Fruit fly (Drosophila melanogaster): ENCODE results near the gene Sgs3.

Sgs3 gene

DNA sequence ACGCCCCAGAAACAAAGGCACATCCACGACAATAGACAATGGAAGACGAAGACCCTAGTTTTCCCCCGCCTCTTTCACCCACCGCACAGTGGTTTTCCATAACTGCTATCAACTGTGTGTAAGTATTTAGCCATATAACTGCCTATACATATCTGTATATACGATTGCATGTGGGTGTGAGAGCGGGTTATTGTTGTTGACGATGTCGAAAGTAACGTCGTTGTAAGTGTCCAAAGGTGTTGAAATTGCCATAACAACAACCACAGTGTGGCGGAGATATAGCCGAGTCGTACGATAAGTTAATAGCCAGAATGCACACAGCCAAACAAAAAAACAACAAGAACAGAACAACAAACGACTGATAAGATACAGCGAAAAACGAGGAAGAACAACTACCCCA lies 19.3 kb downstream of the Sgs3 start:
- TF ChIP-seq Mnt (GFP tag; optimal IDR thresholded peaks at IDR 0.05) (peak; percentile 22), Crg-1 (GFP tag; optimal IDR thresholded peaks at IDR 0.05) (no peak), CG7101 (tag; optimal IDR thresholded peaks at IDR 0.05) (no peak), ovo (GFP tag; optimal IDR thresholded peaks at IDR 0.05) (no peak), tj (GFP tag; optimal IDR thresholded peaks at IDR 0.05) (no peak), cic (GFP tag; optimal IDR thresholded peaks at IDR 0.05) (peak; percentile 79), pad (GFP tag; optimal IDR thresholded peaks at IDR 0.05) (no peak), Hr96 (GFP tag; optimal IDR thresholded peaks at IDR 0.05) (no peak), CG12768 (GFP tag; optimal IDR thresholded peaks at IDR 0.05) (peak; percentile 69), cnc (optimal IDR thresholded peaks at IDR 0.05) (no peak), CG33017 (tag; optimal IDR thresholded peaks at IDR 0.05) (peak; percentile 30), bab1 (GFP tag; optimal IDR thresholded peaks at IDR 0.05) (no peak), CG7045 (GFP tag; optimal IDR thresholded peaks at IDR 0.05) (no peak), CG1620 (GFP tag; optimal IDR thresholded peaks at IDR 0.05) (no peak), kay (GFP tag; ENCODE audit: borderline replicate concordance) (peak; percentile 23), Clk (GFP tag; optimal IDR thresholded peaks at IDR 0.05) (peak; percentile 4)

DNA sequence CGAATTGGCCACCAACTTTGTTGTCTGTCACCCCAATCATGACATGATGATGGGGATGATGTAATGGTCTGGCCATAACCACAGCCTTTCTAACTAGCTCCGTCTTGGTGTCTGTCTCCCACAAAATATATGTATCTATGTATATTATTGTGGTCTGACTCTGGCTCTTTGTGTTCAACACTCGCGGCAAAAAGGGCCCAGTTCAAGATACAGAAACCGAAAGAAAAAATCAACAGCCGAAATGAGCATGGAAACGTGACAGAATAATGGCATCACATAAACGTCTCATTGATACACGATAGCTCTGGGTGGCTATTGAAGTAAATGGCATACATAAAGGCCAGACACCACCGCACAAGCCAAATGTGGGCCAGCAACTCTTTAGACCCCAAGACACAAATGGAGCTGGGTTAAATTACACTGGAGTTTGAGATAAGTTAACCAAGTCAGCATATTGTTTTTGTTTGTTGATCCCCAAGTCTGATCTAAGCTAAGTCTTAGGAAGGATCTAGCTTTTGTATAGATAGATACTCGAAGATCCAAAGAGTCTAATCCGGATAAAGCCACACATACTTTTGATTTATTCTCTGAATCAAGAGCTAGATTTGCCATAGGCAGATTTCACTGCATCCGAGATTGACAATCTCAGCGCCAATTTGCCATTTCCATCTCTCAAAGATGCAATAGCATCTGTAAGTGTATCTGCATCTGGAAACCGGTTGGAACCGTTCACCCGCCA lies 20.1 kb downstream of the Sgs3 start:
- TF ChIP-seq tj (GFP tag; optimal IDR thresholded peaks at IDR 0.05) (peak; percentile 47), cnc (optimal IDR thresholded peaks at IDR 0.05) (no peak), CG33017 (tag; optimal IDR thresholded peaks at IDR 0.05) (no peak), CG7101 (tag; optimal IDR thresholded peaks at IDR 0.05) (no peak), CG5204 (GFP tag; optimal IDR thresholded peaks at IDR 0.05) (no peak), CG11617 (GFP tag; optimal IDR thresholded peaks at IDR 0.05) (no peak)

DNA sequence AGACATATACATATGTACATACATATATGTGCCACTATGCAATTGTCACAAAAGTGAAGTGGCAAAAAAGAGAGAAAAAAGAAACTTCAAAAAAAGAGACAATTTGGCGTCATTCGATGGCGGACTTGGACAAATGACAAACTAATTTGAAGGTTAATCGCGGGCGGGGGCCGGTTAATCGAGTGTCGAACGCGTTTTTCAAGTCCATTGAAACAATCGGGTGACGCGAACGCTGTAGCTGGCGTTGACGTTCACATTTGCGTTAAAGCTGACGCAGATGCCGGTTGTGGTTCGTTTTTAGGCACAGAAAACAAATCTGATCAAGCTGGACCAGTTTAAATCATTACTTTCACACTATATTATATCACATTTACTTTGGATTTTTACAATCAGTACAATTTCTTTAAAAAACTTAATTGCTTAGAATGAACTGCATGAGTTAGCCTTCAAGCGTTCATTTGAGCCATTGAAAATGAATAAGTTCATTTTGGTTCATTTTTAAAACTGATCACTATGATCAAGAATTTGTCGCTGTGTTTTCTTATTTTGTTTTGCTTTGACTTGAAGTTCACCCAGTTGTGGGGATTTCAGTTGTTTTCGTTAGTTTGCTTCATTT lies 21.8 kb downstream of the Sgs3 start:
- no peak for TF ChIP-seq bab1 (GFP tag; optimal IDR thresholded peaks at IDR 0.05)
- TF ChIP-seq CG7045 (GFP tag; optimal IDR thresholded peaks at IDR 0.05) = no peak
- TF ChIP-seq pad (GFP tag; optimal IDR thresholded peaks at IDR 0.05) = no peak
- TF ChIP-seq CG33017 (tag; optimal IDR thresholded peaks at IDR 0.05) = no peak
- TF ChIP-seq CG5204 (GFP tag; optimal IDR thresholded peaks at IDR 0.05) = no peak

DNA sequence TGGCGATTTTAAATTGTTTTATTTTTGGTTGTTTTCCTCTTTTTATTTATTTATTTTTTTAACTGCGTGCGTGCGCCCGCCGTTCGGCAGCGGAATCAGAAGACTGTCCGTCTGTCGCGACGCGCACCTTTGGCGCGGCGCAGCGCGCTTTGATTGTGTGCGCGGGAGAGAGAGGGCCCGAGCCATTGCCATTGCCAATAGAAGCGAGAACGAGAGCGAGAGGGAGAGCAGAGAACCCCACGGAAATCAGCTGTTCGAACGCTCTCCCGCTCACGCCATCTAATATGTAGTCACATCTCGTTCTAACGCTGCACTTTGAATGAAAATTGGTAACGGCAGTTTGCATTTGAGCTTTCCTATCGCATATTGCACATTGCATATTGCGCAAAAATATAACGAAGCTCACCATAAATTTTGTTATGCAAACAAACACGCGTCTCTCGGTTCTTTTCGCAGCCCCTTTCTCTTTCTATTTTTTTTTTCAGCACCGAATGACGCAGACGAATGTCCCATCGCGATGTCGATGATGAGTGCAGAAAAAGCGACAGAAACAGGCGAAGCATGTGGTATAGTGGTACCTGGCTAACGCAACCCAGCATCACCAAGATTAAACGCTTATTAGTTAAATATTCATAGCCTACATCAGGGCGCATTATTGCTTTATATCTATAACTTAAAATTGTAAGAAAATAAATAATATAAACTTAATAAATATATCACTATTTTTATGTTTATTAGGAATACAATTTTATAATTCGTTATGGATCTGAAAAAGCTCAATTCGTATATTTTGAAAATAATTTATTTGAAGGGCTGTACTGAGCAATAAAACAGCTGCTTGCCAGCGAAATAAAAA lies 22.6 kb downstream of the Sgs3 start:
- TF ChIP-seq cic (GFP tag; optimal IDR thresholded peaks at IDR 0.05) (peak; percentile 44), CG7045 (GFP tag; optimal IDR thresholded peaks at IDR 0.05) (no peak), CG1620 (GFP tag; optimal IDR thresholded peaks at IDR 0.05) (peak; percentile 55), CG12768 (GFP tag; optimal IDR thresholded peaks at IDR 0.05) (peak; percentile 49), Crg-1 (GFP tag; optimal IDR thresholded peaks at IDR 0.05) (no peak), bab1 (GFP tag; optimal IDR thresholded peaks at IDR 0.05) (no peak), ovo (GFP tag; optimal IDR thresholded peaks at IDR 0.05) (peak; percentile 71), CG33017 (tag; optimal IDR thresholded peaks at IDR 0.05) (peak; percentile 23), tj (GFP tag; optimal IDR thresholded peaks at IDR 0.05) (peak; percentile 70), kay (GFP tag; ENCODE audit: borderline replicate concordance) (peak; percentile 97), toe (GFP tag; optimal IDR thresholded peaks at IDR 0.05) (peak; percentile 18), Mnt (GFP tag; optimal IDR thresholded peaks at IDR 0.05) (peak; percentile 20), pad (GFP tag; optimal IDR thresholded peaks at IDR 0.05) (no peak), Clk (GFP tag; optimal IDR thresholded peaks at IDR 0.05) (peak; percentile 61), CG7101 (tag; optimal IDR thresholded peaks at IDR 0.05) (no peak), CG5204 (GFP tag; optimal IDR thresholded peaks at IDR 0.05) (no peak)

DNA sequence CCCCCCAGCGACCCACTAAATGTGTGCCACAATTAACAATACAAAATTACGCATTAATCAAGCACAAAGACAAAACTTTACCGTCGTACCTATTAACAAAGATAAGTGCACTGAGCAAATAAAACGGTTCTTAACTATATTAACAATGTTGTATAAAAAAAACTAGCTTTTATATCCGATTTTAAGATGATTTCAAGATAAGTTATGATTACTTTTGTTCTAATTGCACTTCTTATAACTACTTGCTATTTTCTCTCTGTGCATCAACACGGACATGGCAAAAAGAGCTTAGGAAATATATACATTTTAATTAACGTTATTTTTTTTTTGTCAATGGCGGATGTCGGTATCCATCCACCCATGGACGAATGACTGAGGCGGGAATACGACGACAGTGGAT lies 24.1 kb downstream of the Sgs3 start:
- TF ChIP-seq Crg-1 (GFP tag; optimal IDR thresholded peaks at IDR 0.05) = no peak
- TF ChIP-seq bab1 (GFP tag; optimal IDR thresholded peaks at IDR 0.05) = no peak
- no peak for TF ChIP-seq tj (GFP tag; optimal IDR thresholded peaks at IDR 0.05)
- no peak for TF ChIP-seq cnc (optimal IDR thresholded peaks at IDR 0.05)
- no peak for TF ChIP-seq CG33017 (tag; optimal IDR thresholded peaks at IDR 0.05)
- TF ChIP-seq Mnt (GFP tag; optimal IDR thresholded peaks at IDR 0.05) = no peak
- no peak for TF ChIP-seq CG14711 (tag; optimal IDR thresholded peaks at IDR 0.05)
- no peak for TF ChIP-seq Hr96 (GFP tag; optimal IDR thresholded peaks at IDR 0.05)

DNA sequence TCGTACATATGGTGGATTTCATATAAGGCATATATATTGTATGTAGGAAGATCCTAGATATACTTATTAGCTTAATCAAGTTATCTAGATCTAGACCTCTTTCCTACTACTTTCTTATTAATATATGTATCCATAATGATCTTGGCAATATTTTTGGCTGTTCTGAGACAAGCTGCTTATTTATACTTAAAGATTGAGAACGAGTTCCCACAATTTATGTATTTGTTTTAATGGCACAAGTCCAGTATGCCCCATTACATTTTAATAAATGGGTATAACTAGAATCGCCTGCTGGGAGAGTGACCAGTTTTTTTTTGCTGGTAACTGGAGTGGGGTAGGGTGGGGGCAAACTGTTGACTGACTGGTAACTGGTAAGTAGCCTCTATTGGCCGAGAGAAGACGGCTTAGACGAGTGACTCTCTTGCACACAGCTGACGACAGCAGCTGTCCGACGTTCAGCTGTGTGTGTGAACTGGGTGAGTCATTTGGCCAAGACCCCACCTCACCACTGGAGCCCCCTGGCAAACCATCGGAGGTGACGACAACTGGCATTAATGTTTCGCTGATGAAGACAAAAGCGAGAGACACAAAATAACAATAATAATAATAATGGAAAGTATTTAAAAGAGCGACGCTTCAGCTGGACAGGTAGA lies 24.9 kb downstream of the Sgs3 start:
- TF ChIP-seq bab1 (GFP tag; optimal IDR thresholded peaks at IDR 0.05) (no peak), CG1620 (GFP tag; optimal IDR thresholded peaks at IDR 0.05) (no peak), Hr96 (GFP tag; optimal IDR thresholded peaks at IDR 0.05) (no peak), CG7045 (GFP tag; optimal IDR thresholded peaks at IDR 0.05) (no peak), tj (GFP tag; optimal IDR thresholded peaks at IDR 0.05) (peak; percentile 81), kay (GFP tag; ENCODE audit: borderline replicate concordance) (peak; percentile 89), Crg-1 (GFP tag; optimal IDR thresholded peaks at IDR 0.05) (no peak), CG12768 (GFP tag; optimal IDR thresholded peaks at IDR 0.05) (no peak), CG5204 (GFP tag; optimal IDR thresholded peaks at IDR 0.05) (no peak), Mnt (GFP tag; optimal IDR thresholded peaks at IDR 0.05) (no peak), ovo (GFP tag; optimal IDR thresholded peaks at IDR 0.05) (no peak)

Data from whole organism, adult.